Worm (Caenorhabditis elegans): ENCODE data around the gene Y59A8B.12.

Y59A8B.12 gene

DNA sequence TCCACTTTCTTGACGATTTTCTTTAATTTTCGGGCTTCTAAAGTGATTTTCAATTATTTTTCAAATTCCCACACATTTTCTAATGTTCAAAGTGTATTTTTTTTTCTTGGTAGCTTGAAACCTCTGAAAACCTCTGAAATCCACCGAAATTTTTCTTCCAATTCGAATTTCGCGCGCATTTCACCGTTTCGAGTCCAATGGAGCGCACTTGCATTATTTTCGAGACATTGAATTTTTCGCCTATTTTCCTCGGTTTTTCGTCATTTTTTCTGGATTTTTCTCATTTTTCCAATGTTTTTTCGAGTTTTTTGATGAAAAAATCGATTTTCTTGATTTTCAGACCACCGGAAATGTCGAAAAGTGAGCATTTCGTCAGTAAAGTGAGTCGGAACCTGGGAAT, 759 bp upstream of the Y59A8B.12 start, which contains the start of gene slr-2:
Gene slr-2 (plus strand): TSS at position 341 of the 400 bp plus-strand sequence.
- TF ChIP-seq nfya-1 (tag; optimal IDR thresholded peaks at IDR 0.05) (peak; percentile 41), ceh-22 (tag; optimal IDR thresholded peaks at IDR 0.05) (no peak)

DNA sequence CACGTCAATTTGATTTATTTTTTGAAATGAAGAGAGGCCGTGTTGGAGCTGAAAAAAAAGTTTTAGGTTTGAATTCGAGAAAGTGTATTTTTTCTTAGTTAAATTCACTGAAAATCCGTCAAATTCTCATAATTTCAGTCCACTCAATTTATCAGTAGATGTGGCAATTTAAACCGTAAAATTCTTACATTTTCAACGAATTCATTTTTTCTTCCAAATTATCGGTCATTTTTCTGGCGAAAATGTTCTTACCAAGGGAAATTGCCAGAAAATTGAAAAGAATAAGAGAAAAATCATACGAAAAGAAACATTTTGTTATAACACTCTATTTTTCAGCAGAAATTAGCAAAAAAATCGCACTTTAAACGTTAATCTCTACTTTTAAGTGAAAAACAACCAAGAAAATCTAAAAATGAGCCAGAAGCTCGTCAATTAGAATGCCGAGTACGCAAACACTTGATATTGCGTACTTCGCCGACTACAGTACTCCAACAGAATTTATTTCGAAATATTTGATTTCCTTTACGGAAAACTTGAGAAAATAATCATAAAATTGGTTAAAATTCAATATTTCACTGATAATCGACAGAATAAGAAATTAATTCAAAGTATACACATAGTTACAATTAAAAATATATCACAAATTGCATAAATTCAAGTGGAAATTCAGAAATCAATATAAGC, 732 bp downstream of the Y59A8B.12 start, which contains the start of gene fbxa-106:
Gene fbxa-106 (minus strand): TSS at position 51 of the 684 bp plus-strand sequence.
- TF ChIP-seq unc-86 (tag; optimal IDR thresholded peaks at IDR 0.05) (no peak), dmd-4 (tag; optimal IDR thresholded peaks at IDR 0.05; ENCODE audit: borderline replicate concordance) (no peak), hlh-8 (tag; optimal IDR thresholded peaks at IDR 0.05) (no peak), dve-1 (tag; optimal IDR thresholded peaks at IDR 0.05) (no peak), K02D7.2 (tag; optimal IDR thresholded peaks at IDR 0.05) (no peak), ztf-16 (tag; optimal IDR thresholded peaks at IDR 0.05) (no peak)

ce11 chrV:18081857-18082256, 4.2 kb downstream of the Y59A8B.12 start, which contains the start of gene nova-1:
nova-1 (minus strand) TSS chrV:18081957.
- no peak for TF ChIP-seq C08G9.2 (tag; optimal IDR thresholded peaks at IDR 0.05)
- no peak for TF ChIP-seq unc-3 (GFP tag; conservative IDR thresholded peaks at IDR 0.05)
- no peak for TF ChIP-seq unc-3 (tag; optimal IDR thresholded peaks at IDR 0.05)
- TF ChIP-seq odd-2 (tag; optimal IDR thresholded peaks at IDR 0.05), result no peak
- TF ChIP-seq fax-1 (tag; optimal IDR thresholded peaks at IDR 0.05), result no peak
- TF ChIP-seq ets-4 (tag; optimal IDR thresholded peaks at IDR 0.05), result no peak
- no peak for TF ChIP-seq ceh-6 (GFP tag; optimal IDR thresholded peaks at IDR 0.05)
- no peak for TF ChIP-seq mec-3 (tag; optimal IDR thresholded peaks at IDR 0.05; ENCODE audit: borderline replicate concordance)
- no peak for TF ChIP-seq ceh-31 (tag; optimal IDR thresholded peaks at IDR 0.05)

DNA sequence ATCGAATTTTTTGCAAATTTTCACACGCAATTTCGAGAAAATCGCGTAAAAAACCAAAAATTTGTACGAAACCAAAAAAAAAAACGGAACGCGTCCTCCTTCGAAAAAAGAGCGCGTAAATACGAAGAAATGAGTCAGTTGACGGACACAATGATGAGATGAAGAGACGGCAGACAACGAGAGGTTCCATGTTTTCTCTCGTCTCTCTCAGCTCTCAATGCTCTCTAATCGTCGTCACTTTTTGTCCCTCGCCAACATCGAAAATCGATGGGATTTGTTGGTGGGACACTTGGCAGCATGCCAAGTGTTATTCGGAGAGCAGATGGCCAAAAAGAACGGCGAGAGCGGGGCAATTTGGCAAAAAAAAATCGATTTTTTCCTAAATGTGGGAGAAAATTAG, 6.9 kb downstream of the Y59A8B.12 start:
- TF ChIP-seq unc-55 (GFP tag; optimal IDR thresholded peaks at IDR 0.05) (peak; percentile 68), hlh-30 (tag; optimal IDR thresholded peaks at IDR 0.05; ENCODE audit: insufficient read depth) (peak; percentile 74), ceh-48 (tag; optimal IDR thresholded peaks at IDR 0.05) (peak; percentile 100), unc-42 (tag; optimal IDR thresholded peaks at IDR 0.05) (peak; percentile 38), dve-1 (tag; optimal IDR thresholded peaks at IDR 0.05) (peak; percentile 21), pha-2 (tag; optimal IDR thresholded peaks at IDR 0.05) (no peak), C38D4.7 (GFP tag; optimal IDR thresholded peaks at IDR 0.05) (no peak), pat-9 (tag; optimal IDR thresholded peaks at IDR 0.05) (no peak), ceh-34 (tag; optimal IDR thresholded peaks at IDR 0.05) (peak; percentile 39), T23F11.4 (GFP tag; optimal IDR thresholded peaks at IDR 0.05) (no peak), eyg-1 (tag; optimal IDR thresholded peaks at IDR 0.05) (no peak), nfya-1 (tag; optimal IDR thresholded peaks at IDR 0.05) (peak; percentile 70), ceh-31 (tag; optimal IDR thresholded peaks at IDR 0.05) (peak; percentile 76), hlh-15 (tag; optimal IDR thresholded peaks at IDR 0.05) (no peak), ceh-18 (tag; optimal IDR thresholded peaks at IDR 0.05) (peak; percentile 24), ceh-30 (tag; optimal IDR thresholded peaks at IDR 0.05) (peak; percentile 75), tbx-2 (tag; optimal IDR thresholded peaks at IDR 0.05) (peak; percentile 45)

ce11 chrV:18066257-18066783, 19.7 kb downstream of the Y59A8B.12 start, which contains the start of gene Y59A8B.8:
Y59A8B.8 (minus strand) TSS chrV:18066307.
- no peak for TF ChIP-seq C38D4.7 (GFP tag; optimal IDR thresholded peaks at IDR 0.05)
- TF ChIP-seq unc-42 (tag; optimal IDR thresholded peaks at IDR 0.05), result peak; percentile 49
- no peak for TF ChIP-seq hlh-6 (tag; optimal IDR thresholded peaks at IDR 0.05)
- TF ChIP-seq hlh-8 (tag; optimal IDR thresholded peaks at IDR 0.05), result no peak
